Fruit fly (Drosophila melanogaster) whole organism, embryonic: ENCODE results near the gene Mon1.
A peak's percentile ranks its signal among the peaks of the same experiment; 100 is the strongest.

Experiments
- ATbp ChIP-seq: fragments of 200-800 bp; sonication (Bioruptor generic); optimal IDR thresholded peaks from 2 replicates; lab custom pipeline; 2017; ENCODE audit warnings: missing biosample characterization, mild to moderate bottlenecking, missing genetic modification characterization, missing genetic modification reagents
- Antp ChIP-seq: fragments of 200-800 bp; sonication (Bioruptor generic); optimal IDR thresholded peaks from 3 replicates; lab custom pipeline; 2016; ENCODE audit warnings: missing biosample characterization, missing genetic modification characterization
- Atf-2 ChIP-seq: fragments of 200-800 bp; sonication (Bioruptor generic); optimal IDR thresholded peaks from 2 replicates; lab custom pipeline; 2016; ENCODE audit warnings: missing biosample characterization, missing genetic modification characterization
- CG10543 ChIP-seq: fragments of 200-800 bp; sonication (Bioruptor generic); optimal IDR thresholded peaks from 3 replicates; lab custom pipeline; 2017; ENCODE audit warnings: missing biosample characterization, mild to moderate bottlenecking, missing genetic modification characterization, moderate library complexity
- CG10565 ChIP-seq: fragments of 200-800 bp; sonication (Bioruptor generic); optimal IDR thresholded peaks from 3 replicates; lab custom pipeline; 2016; ENCODE audit warnings: missing biosample characterization, mild to moderate bottlenecking, missing genetic modification characterization
- CG12071 ChIP-seq: fragments of 200-800 bp; sonication (Bioruptor generic); optimal IDR thresholded peaks from 3 replicates; lab custom pipeline; 2018; ENCODE audit warnings: missing biosample characterization, mild to moderate bottlenecking, missing genetic modification characterization
- CG14441 ChIP-seq: fragments of 200-800 bp; sonication (Bioruptor generic); IDR thresholded peaks from 2 replicates; pipeline ENCODE4 v1.3.6; 2022; ENCODE audit warnings: missing biosample characterization, missing genetic modification characterization
- CG14965 ChIP-seq: fragments of 200-800 bp; sonication (Bioruptor generic); optimal IDR thresholded peaks from 2 replicates; lab custom pipeline; 2016; ENCODE audit warnings: missing biosample characterization, missing genetic modification characterization, borderline replicate concordance
- CG15011 ChIP-seq: fragments of 200-800 bp; sonication (Bioruptor generic); optimal IDR thresholded peaks from 3 replicates; lab custom pipeline; 2018; ENCODE audit warnings: missing biosample characterization, mild to moderate bottlenecking, missing genetic modification characterization
- CG1602 ChIP-seq: fragments of 200-800 bp; sonication (Bioruptor generic); optimal IDR thresholded peaks from 3 replicates; lab custom pipeline; 2016; ENCODE audit warnings: missing biosample characterization, missing genetic modification characterization
- CG16813 ChIP-seq: fragments of 200-800 bp; sonication (Bioruptor generic); IDR thresholded peaks from 3 replicates; pipeline ENCODE4 v1.3.6; 2022; ENCODE audit warnings: missing biosample characterization, missing genetic modification characterization; ENCODE audit not compliant: partially characterized antibody
- CG17385 ChIP-seq: fragments of 200-800 bp; sonication (Bioruptor generic); optimal IDR thresholded peaks from 3 replicates; lab custom pipeline; 2018; ENCODE audit warnings: missing biosample characterization, mild to moderate bottlenecking, missing genetic modification characterization
- CG2129 ChIP-seq: fragments of 200-800 bp; sonication (Bioruptor generic); IDR thresholded peaks from 2 replicates; pipeline ENCODE4 v1.3.6; 2022; ENCODE audit warnings: missing biosample characterization, missing genetic modification characterization; ENCODE audit not compliant: partially characterized antibody
- CG2712 ChIP-seq: fragments of 200-800 bp; optimal IDR thresholded peaks from 3 replicates; lab custom pipeline; 2019; ENCODE audit warnings: missing biosample characterization, mild to moderate bottlenecking, missing genetic modification characterization, moderate library complexity
- CG3281 ChIP-seq: fragments of 200-800 bp; sonication (Bioruptor generic); optimal IDR thresholded peaks from 3 replicates; lab custom pipeline; 2017; ENCODE audit warnings: missing biosample characterization, mild to moderate bottlenecking, missing genetic modification characterization
- CG34376 ChIP-seq: fragments of 200-800 bp; sonication (Bioruptor generic); optimal IDR thresholded peaks from 2 replicates; lab custom pipeline; 2018; ENCODE audit warnings: missing biosample characterization, mild to moderate bottlenecking, missing genetic modification characterization
- CG3726 ChIP-seq: fragments of 200-800 bp; sonication (Bioruptor generic); IDR thresholded peaks from 3 replicates; pipeline ENCODE4, ENCODE4 v1.3.6; 2022; ENCODE audit warnings: missing biosample characterization, missing genetic modification characterization
- CG6689 ChIP-seq: fragments of 200-800 bp; sonication (Bioruptor generic); IDR thresholded peaks from 2 replicates; pipeline ENCODE4 v1.3.6; 2022; ENCODE audit warnings: missing biosample characterization, missing genetic modification characterization
- CG9215 ChIP-seq: fragments of 200-800 bp; sonication (Bioruptor generic); IDR thresholded peaks from 2 replicates; pipeline ENCODE4 v1.3.6; 2022; ENCODE audit warnings: missing biosample characterization, missing genetic modification characterization
- Dbx ChIP-seq: fragments of 200-800 bp; sonication (Bioruptor generic); IDR thresholded peaks from 3 replicates; pipeline ENCODE4 v1.3.6; 2022; ENCODE audit warnings: missing biosample characterization, missing genetic modification characterization
- E2f1 ChIP-seq: fragments of 200-800 bp; sonication (Bioruptor generic); IDR thresholded peaks from 2 replicates; pipeline ENCODE4 v1.3.6; 2022; ENCODE audit warnings: missing biosample characterization, missing genetic modification characterization
- E2f2 ChIP-seq: fragments of 200-800 bp; sonication (Bioruptor generic); IDR thresholded peaks from 2 replicates; pipeline ENCODE4 v1.3.6; 2022; ENCODE audit warnings: missing biosample characterization, missing genetic modification characterization
- GATAe ChIP-seq: fragments of 200-800 bp; sonication (Bioruptor generic); conservative IDR thresholded peaks from 2 replicates; pipeline ENCODE4 v1.3.6; 2022; ENCODE audit warnings: missing biosample characterization, missing genetic modification characterization
- H2.0 ChIP-seq: fragments of 200-800 bp; sonication (Bioruptor generic); IDR thresholded peaks from 2 replicates; pipeline ENCODE4 v1.3.6; 2022; ENCODE audit warnings: missing biosample characterization, missing genetic modification characterization
- HHEX ChIP-seq: fragments of 200-800 bp; sonication (Bioruptor generic); optimal IDR thresholded peaks from 3 replicates; lab custom pipeline; 2017; ENCODE audit warnings: missing biosample characterization, mild to moderate bottlenecking, missing genetic modification characterization, missing genetic modification reagents
- Hsf ChIP-seq: fragments of 200-800 bp; sonication (Bioruptor generic); optimal IDR thresholded peaks from 3 replicates; lab custom pipeline; 2016; ENCODE audit warnings: missing biosample characterization, missing genetic modification characterization
- Med ChIP-seq: fragments of 200-800 bp; sonication (Bioruptor generic); peaks from one replicate; lab custom pipeline; 2016; ENCODE audit warnings: missing biosample characterization, missing genetic modification characterization, mild to moderate bottlenecking, inconsistent platforms, moderate library complexity
- NC2α ChIP-seq: fragments of 200-800 bp; sonication (Bioruptor generic); optimal IDR thresholded peaks from 2 replicates; lab custom pipeline; 2016; ENCODE audit warnings: missing biosample characterization, missing genetic modification characterization
- Nf-YB ChIP-seq: fragments of 200-800 bp; sonication (Bioruptor generic); optimal IDR thresholded peaks from 3 replicates; lab custom pipeline; 2019; ENCODE audit warnings: missing biosample characterization, mild to moderate bottlenecking, missing genetic modification characterization, moderate library complexity
- NfI ChIP-seq: fragments of 200-800 bp; sonication (Bioruptor generic); optimal IDR thresholded peaks from 3 replicates; lab custom pipeline; 2018; ENCODE audit warnings: missing biosample characterization, mild to moderate bottlenecking, missing genetic modification characterization, moderate library complexity
- Poxn ChIP-seq: fragments of 200-800 bp; sonication (Bioruptor generic); IDR thresholded peaks from 2 replicates; pipeline ENCODE4 v1.3.6; 2022; ENCODE audit warnings: missing biosample characterization, missing genetic modification characterization
- Sry-δ ChIP-seq: fragments of 200-800 bp; sonication (Bioruptor generic); optimal IDR thresholded peaks from 2 replicates; lab custom pipeline; 2016; ENCODE audit warnings: missing biosample characterization, missing genetic modification characterization
- Usf ChIP-seq: fragments of 200-800 bp; sonication (Bioruptor generic); optimal IDR thresholded peaks from 2 replicates; lab custom pipeline; 2017; ENCODE audit warnings: missing genotype, missing biosample characterization, missing genetic modification characterization
- abd-A ChIP-seq: fragments of 200-800 bp; sonication (Bioruptor generic); optimal IDR thresholded peaks from 3 replicates; lab custom pipeline; 2019; ENCODE audit warnings: missing biosample characterization, mild to moderate bottlenecking, missing genetic modification characterization, moderate library complexity
- ato ChIP-seq: fragments of 200-800 bp; sonication (Bioruptor generic); IDR thresholded peaks from 2 replicates; pipeline ENCODE4 v1.3.6; 2022; ENCODE audit warnings: missing biosample characterization, missing genetic modification characterization; ENCODE audit not compliant: partially characterized antibody
- chinmo ChIP-seq: fragments of 200-800 bp; sonication (Bioruptor generic); IDR thresholded peaks from 4 replicates; pipeline ENCODE4 v1.3.6; 2022; ENCODE audit warnings: missing biosample characterization, missing genetic modification characterization; ENCODE audit not compliant: partially characterized antibody
- chn ChIP-seq: fragments of 200-800 bp; sonication (Bioruptor generic); optimal IDR thresholded peaks from 2 replicates; lab custom pipeline; 2016; ENCODE audit warnings: missing biosample characterization, missing genetic modification characterization
- cwo ChIP-seq: fragments of 200-800 bp; sonication (Bioruptor generic); optimal IDR thresholded peaks from 3 replicates; lab custom pipeline; 2017; ENCODE audit warnings: missing biosample characterization, missing genetic modification characterization, mild to moderate bottlenecking, moderate library complexity, missing genetic modification reagents
- ewg ChIP-seq: fragments of 200-800 bp; sonication (Bioruptor generic); optimal IDR thresholded peaks from 3 replicates; lab custom pipeline; 2017; ENCODE audit warnings: mild to moderate bottlenecking, missing biosample characterization, missing genetic modification reagents, missing genetic modification characterization
- fd96Cb ChIP-seq: fragments of 200-800 bp; sonication (Bioruptor generic); optimal IDR thresholded peaks from 2 replicates; lab custom pipeline; 2018; ENCODE audit warnings: missing biosample characterization, mild to moderate bottlenecking, missing genetic modification characterization, moderate library complexity
- ftz-f1 ChIP-seq: fragments of 200-800 bp; sonication (Bioruptor generic); optimal IDR thresholded peaks from 2 replicates; lab custom pipeline; 2016; ENCODE audit warnings: missing biosample characterization, missing genetic modification characterization
- gem ChIP-seq: fragments of 200-800 bp; sonication (Bioruptor generic); optimal IDR thresholded peaks from 2 replicates; lab custom pipeline; 2019; ENCODE audit warnings: missing biosample characterization, mild to moderate bottlenecking, missing genetic modification characterization, moderate library complexity
- ham ChIP-seq: fragments of 200-800 bp; sonication (Bioruptor generic); IDR thresholded peaks from 2 replicates; pipeline ENCODE4 v1.3.6; 2022; ENCODE audit warnings: missing biosample characterization, missing genetic modification characterization
- ind ChIP-seq: fragments of 200-800 bp; sonication (Bioruptor generic); optimal IDR thresholded peaks from 3 replicates; lab custom pipeline; 2016; ENCODE audit warnings: missing biosample characterization, missing genetic modification characterization
- jigr1 ChIP-seq: fragments of 200-800 bp; sonication (Bioruptor generic); IDR thresholded peaks from 3 replicates; pipeline ENCODE4 v1.3.6; 2022; ENCODE audit warnings: missing biosample characterization, missing genetic modification characterization
- odd ChIP-seq: fragments of 200-800 bp; sonication (Bioruptor generic); optimal IDR thresholded peaks from 2 replicates; lab custom pipeline; 2017; ENCODE audit warnings: missing biosample characterization, mild to moderate bottlenecking, missing genetic modification characterization
- sens ChIP-seq: fragments of 200-800 bp; sonication (Bioruptor generic); peaks from one replicate; lab custom pipeline; 2016; ENCODE audit warnings: missing biosample characterization, missing genetic modification characterization
- slbo ChIP-seq: fragments of 200-800 bp; sonication (Bioruptor generic); IDR thresholded peaks from 2 replicates; pipeline ENCODE4 v1.3.6; 2022; ENCODE audit warnings: missing biosample characterization, missing genetic modification characterization
- sug ChIP-seq: fragments of 200-800 bp; optimal IDR thresholded peaks from 2 replicates; lab custom pipeline; 2019; ENCODE audit warnings: missing biosample characterization, mild to moderate bottlenecking, missing genetic modification characterization, moderate library complexity
- trh ChIP-seq: fragments of 200-800 bp; sonication (Bioruptor generic); optimal IDR thresholded peaks from 2 replicates; lab custom pipeline; 2016; ENCODE audit warnings: missing biosample characterization, missing genetic modification characterization
- wek ChIP-seq: fragments of 200-800 bp; sonication (Bioruptor generic); optimal IDR thresholded peaks from 3 replicates; lab custom pipeline; 2018; ENCODE audit warnings: missing biosample characterization, mild to moderate bottlenecking, missing genetic modification characterization, moderate library complexity

Mon1 gene

DNA sequence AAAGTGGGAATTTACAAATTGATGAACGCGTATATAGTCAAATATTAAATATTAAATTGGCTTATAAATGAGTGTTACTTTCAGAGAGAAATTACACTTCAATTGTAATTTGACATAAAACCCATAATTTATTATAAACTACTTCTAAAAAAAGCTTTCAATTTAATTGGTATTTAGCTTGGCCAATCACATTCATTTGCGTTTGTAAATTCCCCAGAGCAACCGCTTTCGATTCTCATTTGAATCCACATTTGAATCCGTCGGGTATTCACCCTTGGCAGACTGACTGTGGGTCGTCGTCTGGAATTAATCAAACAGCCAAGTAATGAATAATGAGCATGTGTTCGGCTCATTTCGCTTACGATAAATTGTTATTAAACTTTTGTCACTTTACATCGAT is 45.5 kb downstream of the Mon1 start:
- TF ChIP-seq Nf-YB (GFP tag; lab: Kevin White, UChicago) = peak; percentile 6
- TF ChIP-seq CG14965 = no peak
- TF ChIP-seq H2.0 = no peak
- no peak for TF ChIP-seq wek (GFP tag; lab: Kevin White, UChicago)
- no peak for TF ChIP-seq CG14441 (GFP tag; lab: Robert Waterston, UW)
- TF ChIP-seq CG17385 (GFP tag; lab: Kevin White, UChicago) = no peak
- peak; percentile 14 for TF ChIP-seq Med (GFP tag; lab: Kevin White, UChicago)
- TF ChIP-seq E2f1 = no peak
- TF ChIP-seq Dbx (GFP tag; lab: Robert Waterston, UW) = no peak
- no peak for TF ChIP-seq CG3726 (GFP tag; lab: Robert Waterston, UW)
- no peak for TF ChIP-seq odd

DNA sequence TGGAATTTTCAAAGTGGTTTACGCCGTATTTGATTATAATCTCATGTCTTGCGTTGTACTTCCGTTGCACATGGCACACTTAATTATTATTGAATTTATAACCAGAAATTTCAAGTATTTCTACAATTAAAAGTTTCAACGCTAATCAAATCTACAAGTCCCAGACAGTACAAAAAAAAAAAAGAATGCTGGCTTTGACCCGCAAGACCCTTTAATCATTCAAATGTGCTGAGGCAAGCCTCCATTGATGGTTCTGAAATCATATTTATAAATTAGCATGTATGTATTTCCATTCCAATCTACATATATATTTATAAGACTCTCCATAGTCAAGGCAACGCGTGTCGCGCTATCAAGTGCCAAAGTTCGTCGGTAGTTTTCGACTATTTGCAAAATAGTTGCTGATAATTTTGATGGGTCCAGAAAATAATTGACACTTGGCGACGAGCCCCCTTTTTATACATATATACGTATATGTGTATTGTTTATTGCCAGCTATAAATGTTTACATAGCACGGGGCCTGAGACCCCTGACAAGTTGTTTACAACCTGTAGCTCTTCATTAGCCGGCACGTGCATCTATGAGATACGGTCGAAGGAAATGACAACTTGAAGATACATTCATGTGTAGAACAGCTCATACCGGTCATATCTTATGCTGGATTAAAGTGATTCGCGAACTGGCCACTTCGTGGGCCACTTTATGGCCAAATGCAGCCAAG is 46.2 kb downstream of the Mon1 start:
- TF ChIP-seq chinmo (GFP tag; lab: Robert Waterston, UW) (0 out of 4 replicates have a peak, but pooled peaks have one; percentile 10), CG2129 (GFP tag; lab: Robert Waterston, UW) (no peak), sug (tag; lab: Kevin White, UChicago) (peak; percentile 22), CG6689 (GFP tag; lab: Robert Waterston, UW) (no peak), CG3281 (no peak), chn (GFP tag; lab: Kevin White, UChicago) (no peak), abd-A (tag; lab: Kevin White, UChicago) (peak; percentile 30), CG10565 (GFP tag; lab: Kevin White, UChicago) (no peak), sens (GFP tag; lab: Kevin White, UChicago) (peak; percentile 58), CG2712 (tag; lab: Kevin White, UChicago) (no peak), E2f2 (no peak), gem (peak; percentile 58), CG16813 (GFP tag; lab: Robert Waterston, UW) (0 out of 3 replicates have a peak, but pooled peaks have one; percentile 8), CG12071 (GFP tag; lab: Kevin White, UChicago) (no peak), GATAe (no peak), trh (no peak), Poxn (GFP tag; lab: Robert Waterston, UW) (no peak), Usf (no peak), Antp (no peak), ftz-f1 (peak; percentile 8), NfI (no peak), cwo (GFP tag; lab: Kevin White, UChicago) (peak; percentile 58), ewg (no peak), CG10543 (GFP tag; lab: Kevin White, UChicago) (peak; percentile 20), CG34376 (GFP tag; lab: Kevin White, UChicago) (peak; percentile 84), jigr1 (GFP tag; lab: Robert Waterston, UW) (no peak), CG14441 (GFP tag; lab: Robert Waterston, UW) (no peak)

DNA sequence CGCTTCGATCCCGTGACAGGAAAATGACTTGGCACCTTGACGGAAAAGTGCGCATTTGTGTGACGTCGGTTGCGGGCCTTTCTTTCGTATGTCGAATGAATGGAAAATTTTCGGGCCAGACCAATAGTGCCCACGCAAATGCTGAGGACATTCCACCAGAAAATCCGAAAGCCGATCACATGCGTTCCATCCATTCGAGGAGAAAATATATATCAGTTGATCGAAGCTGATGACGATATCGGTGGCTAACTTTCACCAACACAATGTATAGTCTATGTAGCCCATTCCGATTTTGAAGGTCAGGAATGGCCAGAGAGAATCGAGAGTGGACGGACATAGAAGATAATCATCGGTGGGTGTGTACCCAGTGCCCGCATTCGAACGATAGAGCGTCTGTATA is 47.7 kb downstream of the Mon1 start:
- no peak for TF ChIP-seq ATbp
- TF ChIP-seq ham (GFP tag; lab: Robert Waterston, UW) = no peak
- TF ChIP-seq CG1602 = no peak
- no peak for TF ChIP-seq Sry-δ (GFP tag; lab: Kevin White, UChicago)
- no peak for TF ChIP-seq Atf-2 (GFP tag; lab: Kevin White, UChicago)
- no peak for TF ChIP-seq HHEX (GFP tag; lab: Kevin White, UChicago)
- no peak for TF ChIP-seq ind (GFP tag; lab: Kevin White, UChicago)
- TF ChIP-seq ato (GFP tag; lab: Robert Waterston, UW) = no peak
- TF ChIP-seq CG9215 (GFP tag; lab: Robert Waterston, UW) = no peak
- no peak for TF ChIP-seq slbo (GFP tag; lab: Robert Waterston, UW)
- TF ChIP-seq fd96Cb (tag; lab: Kevin White, UChicago) = no peak
- TF ChIP-seq NC2α (GFP tag; lab: Kevin White, UChicago) = no peak
- TF ChIP-seq Hsf (GFP tag; lab: Kevin White, UChicago) = no peak
- TF ChIP-seq CG15011 (GFP tag; lab: Kevin White, UChicago) = no peak
